Fruit fly (Drosophila melanogaster): Measurements from ENCODE around the gene CG2493.

DNA sequence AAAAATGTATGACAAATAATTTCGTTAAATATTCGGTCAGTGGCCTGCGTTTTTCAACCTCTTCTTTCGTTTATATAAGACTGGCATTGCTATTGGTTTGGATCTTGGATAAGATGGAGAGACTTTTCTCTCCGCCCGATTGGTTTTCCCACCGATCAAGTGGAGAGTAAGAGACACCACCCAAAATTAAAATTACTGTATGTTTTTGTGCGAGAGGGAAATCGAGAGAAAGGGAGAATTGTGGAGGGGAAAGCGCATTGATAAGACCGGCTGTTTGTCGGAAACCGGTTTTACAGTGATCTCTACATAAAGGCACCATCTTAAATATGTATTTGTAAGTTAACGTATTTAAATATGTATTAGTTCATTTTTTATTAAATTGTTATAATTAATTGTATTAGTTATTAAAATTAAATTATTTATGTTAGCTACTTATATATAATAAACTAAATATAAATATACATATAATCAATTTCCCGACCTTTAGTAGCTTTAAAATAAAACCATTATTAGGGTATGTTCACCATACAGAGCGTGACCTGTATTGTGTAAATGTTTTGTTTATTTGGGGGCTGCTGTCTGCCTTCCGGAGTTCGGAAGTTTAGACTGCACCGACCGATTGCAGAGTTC lies 31.3 kb upstream of the CG2493 start, which contains the start of gene CG34007:
- no peak for TF ChIP-seq Myc (optimal IDR thresholded peaks at IDR 0.05)
- no peak for TF ChIP-seq h (optimal IDR thresholded peaks at IDR 0.05)
